Fruit fly (Drosophila melanogaster) whole organism, wandering third instar larva: Measurements from ENCODE around the gene Myc.

Experiments used
- Abd-B ChIP-seq: fragments of >200 bp; optimal IDR thresholded peaks from 2 replicates; lab custom pipeline; 2017; ENCODE audit warnings: missing biosample characterization, missing genetic modification characterization
- Dfd ChIP-seq: fragments of >200 bp; optimal IDR thresholded peaks from 2 replicates; lab custom pipeline; 2017; ENCODE audit warnings: missing biosample characterization, missing genetic modification characterization
- Hr78 ChIP-seq: fragments of >200 bp; optimal IDR thresholded peaks from 2 replicates; lab custom pipeline; 2017; ENCODE audit warnings: missing biosample characterization, missing genetic modification characterization
- Myc ChIP-seq: fragments of >200 bp; optimal IDR thresholded peaks from 2 replicates; lab custom pipeline; 2017
- OdsH ChIP-seq: fragments of 200-800 bp; sonication (Bioruptor generic); optimal IDR thresholded peaks from 2 replicates; lab custom pipeline; 2016; ENCODE audit warnings: missing biosample characterization, mild to moderate bottlenecking, missing genetic modification characterization
- Rel ChIP-seq, 2 experiments: fragments of 200-800 bp; sonication (Bioruptor generic) in 1 of 2; optimal IDR thresholded peaks; 2 replicates in 1 of 2; 3 replicates in 1 of 2; lab custom pipeline; 2016 to 2019; ENCODE audit warnings: mild to moderate bottlenecking in 2 of 2, missing biosample characterization in 2 of 2, missing genetic modification characterization in 2 of 2, moderate library complexity in 1 of 2
- Sp1 ChIP-seq: fragments of 200-800 bp; sonication (Bioruptor generic); optimal IDR thresholded peaks from 3 replicates; lab custom pipeline; 2019; ENCODE audit warnings: missing biosample characterization, mild to moderate bottlenecking, missing genetic modification characterization, moderate library complexity
- Vsx2 ChIP-seq: fragments of 200-300, 225-300 bp; sonication (Bioruptor generic); optimal IDR thresholded peaks from 2 replicates; lab custom pipeline; 2018; ENCODE audit warnings: missing biosample characterization, missing genetic modification characterization; ENCODE audit not compliant: partially characterized antibody
- brk ChIP-seq: fragments of 200-800 bp; sonication (Bioruptor generic); optimal IDR thresholded peaks from 2 replicates; lab custom pipeline; 2016; ENCODE audit warnings: missing biosample characterization, mild to moderate bottlenecking, missing genetic modification characterization
- dsf ChIP-seq: sonication (Bioruptor generic); optimal IDR thresholded peaks from 2 replicates; lab custom pipeline; 2016; ENCODE audit warnings: missing biosample characterization, missing genetic modification characterization, borderline replicate concordance
- jim ChIP-seq: fragments of 175-275, 200-325 bp; sonication (Bioruptor generic); optimal IDR thresholded peaks from 2 replicates; lab custom pipeline; 2016; ENCODE audit warnings: missing biosample characterization, mild to moderate bottlenecking, missing genetic modification characterization
- lola ChIP-seq: fragments of >200 bp; optimal IDR thresholded peaks from 2 replicates; lab custom pipeline; 2017; ENCODE audit warnings: missing biosample characterization, missing genetic modification characterization
- woc ChIP-seq: sonication (Bioruptor generic); optimal IDR thresholded peaks from 2 replicates; lab custom pipeline; 2016; ENCODE audit warnings: missing biosample characterization, mild to moderate bottlenecking, missing genetic modification characterization

DNA sequence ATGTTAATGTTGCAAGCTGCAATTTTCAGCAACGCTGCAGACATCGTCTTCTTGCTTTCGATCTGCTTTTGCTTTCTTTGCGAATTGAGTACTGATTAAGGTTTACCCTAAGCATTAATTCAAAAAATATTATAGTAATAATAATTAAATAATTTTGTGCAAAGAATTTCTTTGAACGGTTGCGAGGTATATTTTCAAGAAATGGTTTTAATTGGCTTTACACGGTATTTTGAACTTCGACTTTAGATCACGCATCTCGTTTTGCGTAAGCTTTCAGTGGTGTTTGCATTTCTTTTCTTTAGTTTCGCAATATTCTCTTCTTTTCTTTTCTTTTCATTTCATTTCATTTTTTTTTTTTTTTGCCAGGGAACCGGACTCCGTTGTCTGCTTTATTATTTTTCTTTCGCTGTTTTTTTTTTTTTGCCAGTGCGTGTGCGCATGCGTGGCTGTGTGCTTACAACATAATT lies 26.3 kb upstream of the Myc start:
- no peak for TF ChIP-seq dsf
- peak; percentile 81 for TF ChIP-seq brk
- peak; percentile 84 for TF ChIP-seq OdsH (GFP tag; lab: Kevin White, UChicago)
- no peak for TF ChIP-seq Myc (lab: Kevin White, UChicago)
- no peak for TF ChIP-seq Vsx2
- TF ChIP-seq Dfd (GFP tag; lab: Kevin White, UChicago), result no peak
- TF ChIP-seq lola, result no peak
- no peak for TF ChIP-seq jim
- TF ChIP-seq woc (GFP tag; lab: Kevin White, UChicago), result peak; percentile 69
- TF ChIP-seq Hr78 (GFP tag; lab: Kevin White, UChicago), result no peak
- peak; percentile 87 for TF ChIP-seq Sp1 (GFP tag; lab: Kevin White, UChicago)
- no peak for TF ChIP-seq Abd-B (GFP tag; lab: Kevin White, UChicago)
- TF ChIP-seq Rel (GFP tag; optimal IDR thresholded peaks at IDR 0.05; lab: Kevin White, UChicago), result peak; percentile 32
- TF ChIP-seq Rel (tag; optimal IDR thresholded peaks at IDR 0.05; lab: Kevin White, UChicago), result no peak
